Worm (Caenorhabditis elegans) whole organism, early embryonic: ENCODE measurements around the gene wht-5.

ENCODE experiments used
- B0310.2 ChIP-seq: sonication (generic microtip); optimal IDR thresholded peaks from 2 replicates; lab custom pipeline; 2016; ENCODE audit warnings: mild to moderate bottlenecking, missing genetic modification characterization, missing compliant biosample characterization
- F13C5.2 ChIP-seq: sonication (generic microtip); optimal IDR thresholded peaks from 2 replicates; lab custom pipeline; 2017; ENCODE audit warnings: mild to moderate bottlenecking, missing genetic modification characterization, inconsistent platforms, missing compliant biosample characterization
- aly-1 ChIP-seq: sonication (generic microtip); optimal IDR thresholded peaks from 2 replicates; lab custom pipeline; 2016; ENCODE audit warnings: missing genetic modification characterization, missing compliant biosample characterization
- ama-1 ChIP-seq: fragments of 150-350 bp; optimal IDR thresholded peaks from 2 replicates; lab custom pipeline; 2014
- ceh-13 ChIP-seq: fragments of 200-800 bp; sonication (Bioruptor generic); optimal IDR thresholded peaks from 2 replicates; lab custom pipeline; 2018; ENCODE audit warnings: mild to moderate bottlenecking, missing genetic modification characterization, missing compliant biosample characterization
- ceh-36 ChIP-seq: sonication (generic microtip); optimal IDR thresholded peaks from 2 replicates; lab custom pipeline; 2016; ENCODE audit warnings: missing genetic modification characterization, inconsistent platforms, missing compliant biosample characterization
- ets-7 ChIP-seq: sonication (generic microtip); optimal IDR thresholded peaks from 2 replicates; lab custom pipeline; 2016; ENCODE audit warnings: missing genotype, missing genetic modification characterization, missing compliant biosample characterization
- flt-1 ChIP-seq: fragments of 200-800 bp; sonication (Bioruptor generic); IDR thresholded peaks from 2 replicates; pipeline ENCODE4 v1.3.6; 2022; ENCODE audit warnings: missing genetic modification characterization, missing compliant biosample characterization
- hmbx-1 ChIP-seq: sonication (generic microtip); optimal IDR thresholded peaks from 2 replicates; lab custom pipeline; 2016; ENCODE audit warnings: mild to moderate bottlenecking, missing genetic modification characterization, missing compliant biosample characterization
- hmg-4 ChIP-seq: fragments of 200-800 bp; sonication (Bioruptor generic); optimal IDR thresholded peaks from 2 replicates; lab custom pipeline; 2018; ENCODE audit warnings: mild to moderate bottlenecking, missing genetic modification characterization, missing compliant biosample characterization
- hnd-1 ChIP-seq: sonication (generic microtip); optimal IDR thresholded peaks from 2 replicates; lab custom pipeline; 2016; ENCODE audit warnings: missing genetic modification characterization, missing compliant biosample characterization
- pes-1 ChIP-seq: fragments of 200-800 bp; sonication (Bioruptor generic); IDR thresholded peaks from 2 replicates; pipeline ENCODE4 v1.3.6; 2022; ENCODE audit warnings: missing genetic modification reagents, missing genetic modification characterization, missing compliant biosample characterization
- scrt-1 ChIP-seq: fragments of 200-800 bp; sonication (Bioruptor generic); IDR thresholded peaks from 2 replicates; pipeline ENCODE4 v1.3.6; 2022; ENCODE audit warnings: missing genetic modification characterization, missing compliant biosample characterization
- sea-1 ChIP-seq: fragments of 200-800 bp; sonication (Bioruptor generic); conservative IDR thresholded peaks from 2 replicates; pipeline ENCODE4 v1.3.6; 2022; ENCODE audit warnings: missing genetic modification characterization, missing compliant biosample characterization
- tbx-11 ChIP-seq: fragments of 200-800 bp; sonication (Bioruptor generic); IDR thresholded peaks from 2 replicates; pipeline ENCODE4 v1.3.6; 2022; ENCODE audit warnings: missing genetic modification characterization, missing compliant biosample characterization
- tbx-37 ChIP-seq: fragments of 200-800 bp; sonication (Bioruptor generic); conservative IDR thresholded peaks from 2 replicates; pipeline ENCODE4 v1.3.6; 2022; ENCODE audit warnings: missing genetic modification reagents, missing genetic modification characterization, missing compliant biosample characterization
- tra-4 ChIP-seq: sonication (generic microtip); optimal IDR thresholded peaks from 2 replicates; lab custom pipeline; 2017; ENCODE audit warnings: missing genetic modification characterization, missing compliant biosample characterization

wht-5 gene

ce11 chrIV:12336893-12337627, at the start of gene wht-5, which contains the start of gene F19B6.10:
Gene wht-5 (plus strand): TSS chrIV:12337577.
Gene F19B6.10 (plus strand): TSS chrIV:12337193.
- no peak for TF ChIP-seq flt-1 (GFP tag; lab: Robert Waterston, UW)
- TF ChIP-seq tra-4 = no peak
- no peak for TF ChIP-seq hnd-1 (tag; lab: Kevin White, UChicago)
- TF ChIP-seq hmg-4 = no peak
- no peak for TF ChIP-seq scrt-1
- TF ChIP-seq ceh-36 = no peak
- no peak for TF ChIP-seq aly-1 (tag; lab: Kevin White, UChicago)
- TF ChIP-seq ets-7 (tag; lab: Kevin White, UChicago) = no peak
- no peak for TF ChIP-seq sea-1 (GFP tag; lab: Robert Waterston, UW)
- TF ChIP-seq ceh-13 = no peak
- TF ChIP-seq tbx-11 (GFP tag; lab: Robert Waterston, UW) = no peak
- TF ChIP-seq ama-1 (lab: Kevin White, UChicago) = no peak

- TF ChIP-seq tra-4 = no peak
- no peak for TF ChIP-seq hmbx-1
- no peak for TF ChIP-seq ceh-13
- no peak for TF ChIP-seq hnd-1 (tag; lab: Kevin White, UChicago)
- no peak for TF ChIP-seq ceh-36
- no peak for TF ChIP-seq ets-7 (tag; lab: Kevin White, UChicago)
- TF ChIP-seq pes-1 (GFP tag; lab: Robert Waterston, UW) = no peak
- TF ChIP-seq tbx-37 (GFP tag; lab: Robert Waterston, UW) = no peak
- TF ChIP-seq aly-1 (tag; lab: Kevin White, UChicago) = no peak
- no peak for TF ChIP-seq ama-1 (lab: Kevin White, UChicago)
- TF ChIP-seq tbx-11 (GFP tag; lab: Robert Waterston, UW) = no peak
- TF ChIP-seq B0310.2 (tag; lab: Kevin White, UChicago) = no peak
Observed at ce11 chrIV:12287628-12288027, 49.7 kb upstream of the wht-5 start, which contains the start of gene erl-1. Gene erl-1 (plus strand): TSS chrIV:12287928.

DNA sequence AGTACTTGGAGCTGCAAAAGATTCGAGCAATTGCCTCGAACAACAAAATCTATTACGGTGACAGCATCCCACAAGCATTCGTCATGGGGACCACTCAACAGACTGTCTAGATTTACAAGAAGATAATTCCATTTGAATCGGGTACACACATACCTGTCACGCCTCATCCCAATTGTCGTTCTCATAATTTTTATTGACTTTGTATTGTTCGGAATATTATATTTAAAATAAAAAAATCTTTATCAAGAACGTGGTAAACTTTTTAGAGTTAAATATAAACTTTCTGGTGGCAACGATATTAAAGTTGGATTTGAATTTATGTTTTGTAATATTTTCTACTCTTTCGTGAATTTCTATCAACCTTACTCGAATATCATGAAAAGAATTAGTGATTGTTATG, 48.2 kb upstream of the wht-5 start, which contains the start of gene C42C1.9:
Gene C42C1.9 (plus strand): TSS at position 301 of the 400 bp plus-strand sequence.
- TF ChIP-seq tbx-37 (GFP tag; lab: Robert Waterston, UW) = no peak
- TF ChIP-seq F13C5.2 (tag; lab: Kevin White, UChicago) = no peak
- no peak for TF ChIP-seq sea-1 (GFP tag; lab: Robert Waterston, UW)
- no peak for TF ChIP-seq B0310.2 (tag; lab: Kevin White, UChicago)
- TF ChIP-seq aly-1 (tag; lab: Kevin White, UChicago) = no peak
- no peak for TF ChIP-seq tbx-11 (GFP tag; lab: Robert Waterston, UW)
- TF ChIP-seq hmg-4 = no peak
- TF ChIP-seq pes-1 (GFP tag; lab: Robert Waterston, UW) = no peak
- TF ChIP-seq hnd-1 (tag; lab: Kevin White, UChicago) = no peak
- no peak for TF ChIP-seq scrt-1
- no peak for TF ChIP-seq hmbx-1

DNA sequence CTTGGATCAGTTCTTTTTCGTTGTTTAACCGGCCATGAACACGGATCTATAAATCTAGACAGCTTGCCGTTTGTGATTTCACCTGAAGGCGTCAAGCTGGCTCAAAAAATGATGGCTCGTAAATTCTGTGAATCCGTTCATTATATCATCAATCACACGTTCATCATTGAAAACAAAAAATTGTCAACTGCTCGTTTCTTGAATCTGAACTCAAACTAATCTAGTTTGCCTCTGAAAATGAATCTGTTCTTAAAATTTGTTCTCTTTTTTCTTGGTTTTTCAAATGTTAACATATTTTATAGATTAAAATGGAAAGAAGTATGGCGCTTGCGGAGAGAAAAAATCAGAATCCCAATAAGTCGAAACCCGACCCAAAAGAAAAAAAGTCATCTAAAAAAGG, 46.6 kb upstream of the wht-5 start, which contains the start of gene C42C1.8:
Gene C42C1.8 (plus strand): TSS at position 301 of the 400 bp plus-strand sequence.
- TF ChIP-seq F13C5.2 (tag; lab: Kevin White, UChicago) (no peak), pes-1 (GFP tag; lab: Robert Waterston, UW) (no peak), hmbx-1 (no peak), flt-1 (GFP tag; lab: Robert Waterston, UW) (no peak), ceh-36 (no peak), ama-1 (lab: Kevin White, UChicago) (no peak), hmg-4 (no peak), tra-4 (no peak), aly-1 (tag; lab: Kevin White, UChicago) (no peak), sea-1 (GFP tag; lab: Robert Waterston, UW) (no peak), hnd-1 (tag; lab: Kevin White, UChicago) (no peak), B0310.2 (tag; lab: Kevin White, UChicago) (no peak), tbx-11 (GFP tag; lab: Robert Waterston, UW) (no peak), ets-7 (tag; lab: Kevin White, UChicago) (no peak), ceh-13 (no peak), scrt-1 (no peak), tbx-37 (GFP tag; lab: Robert Waterston, UW) (no peak)

- 0 out of 2 replicates have a peak, but pooled peaks have one; percentile 19 for TF ChIP-seq pes-1 (GFP tag; lab: Robert Waterston, UW)
Observed at ce11 chrIV:12294770-12295169, 42.6 kb upstream of the wht-5 start.

DNA sequence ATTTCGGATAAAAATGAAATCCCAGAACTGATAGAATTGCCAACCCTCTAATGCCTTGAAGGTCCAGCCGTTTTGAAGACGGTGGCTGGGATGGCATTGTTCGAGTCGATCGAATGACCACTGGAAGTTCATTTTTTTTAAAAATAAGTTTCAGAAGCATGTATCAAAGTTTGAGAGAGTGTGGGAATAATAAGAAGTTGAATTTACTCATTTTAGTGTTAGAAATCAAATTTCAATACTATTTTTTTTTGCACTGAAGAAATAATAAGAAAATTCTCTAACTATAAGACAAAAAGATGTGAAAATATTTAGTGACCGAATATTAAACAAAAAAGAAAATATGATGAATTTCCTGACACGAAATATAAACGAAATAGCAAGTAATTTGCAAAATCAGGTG, 36.2 kb upstream of the wht-5 start, which contains the start of gene oac-59:
Gene oac-59 (minus strand): TSS at position 101 of the 400 bp plus-strand sequence.
- TF ChIP-seq tbx-11 (GFP tag; lab: Robert Waterston, UW) = no peak
- no peak for TF ChIP-seq ceh-36
- no peak for TF ChIP-seq B0310.2 (tag; lab: Kevin White, UChicago)

ce11 chrIV:12302885-12303284, 34.5 kb upstream of the wht-5 start:
- TF ChIP-seq flt-1 (GFP tag; lab: Robert Waterston, UW) (no peak), aly-1 (tag; lab: Kevin White, UChicago) (no peak), F13C5.2 (tag; lab: Kevin White, UChicago) (no peak), ceh-36 (no peak), ama-1 (lab: Kevin White, UChicago) (no peak), ets-7 (tag; lab: Kevin White, UChicago) (no peak), scrt-1 (no peak), ceh-13 (no peak), hnd-1 (tag; lab: Kevin White, UChicago) (no peak), sea-1 (GFP tag; lab: Robert Waterston, UW) (no peak), B0310.2 (tag; lab: Kevin White, UChicago) (no peak), hmg-4 (no peak), tra-4 (no peak)
